Fruit fly (Drosophila melanogaster): ENCODE measurements around the gene CG43694.
A peak's percentile ranks its signal among the peaks of the same experiment; 100 is the strongest.

DNA sequence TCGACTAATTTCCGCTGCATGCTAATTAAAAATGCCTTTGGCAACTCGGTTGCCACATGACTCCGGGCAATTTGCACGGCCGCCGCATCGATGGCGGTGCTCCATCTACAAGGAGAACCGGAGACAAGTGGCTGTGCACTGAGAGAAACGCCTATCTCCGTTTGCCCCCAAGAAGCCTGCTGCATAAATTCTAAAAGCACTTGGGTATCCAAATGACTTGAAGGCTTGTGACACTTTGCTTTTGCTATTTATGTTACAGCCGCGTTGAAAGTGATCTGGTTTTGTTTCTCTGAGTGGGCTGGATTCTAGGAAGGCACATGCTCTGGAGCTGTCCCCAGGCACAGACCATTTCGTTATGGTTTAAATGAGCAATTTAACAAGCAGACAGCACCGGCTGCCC is 33.6 kb downstream of the CG43694 start:
- TF ChIP-seq fd96Ca (GFP tag; IDR thresholded peaks at IDR 0.05): peak; percentile 79
- peak; percentile 56 for TF ChIP-seq Ets98B (GFP tag; IDR thresholded peaks at IDR 0.05)
- TF ChIP-seq gl (tag; optimal IDR thresholded peaks at IDR 0.05): no peak
- TF ChIP-seq CG8159 (tag; optimal IDR thresholded peaks at IDR 0.05): peak; percentile 24
- peak; percentile 58 for TF ChIP-seq Pif1A (GFP tag; optimal IDR thresholded peaks at IDR 0.05)
- TF ChIP-seq Snoo (tag; optimal IDR thresholded peaks at IDR 0.05): no peak
- peak; percentile 58; the same call in 1 of the 2 replicates for TF ChIP-seq CG12605 (GFP tag; IDR thresholded peaks at IDR 0.05)
- no peak for TF ChIP-seq EcR (GFP tag; optimal IDR thresholded peaks at IDR 0.05)
- TF ChIP-seq CG4496 (GFP tag; IDR thresholded peaks at IDR 0.05): peak; percentile 72
